Fruit fly (Drosophila melanogaster) whole organism: ENCODE data around the gene Dph4.

Experiments used
- CG8478 ChIP-seq: fragments of >200 bp; optimal IDR thresholded peaks from 2 replicates; lab custom pipeline; 2018; ENCODE audit warnings: inconsistent platforms
- Dll ChIP-seq: fragments of >200 bp; optimal IDR thresholded peaks from 2 replicates; lab custom pipeline; 2017
- EcR ChIP-seq, 2 experiments: fragments of >200 bp; optimal IDR thresholded peaks; 2 replicates each; lab custom pipeline; 2017; ENCODE audit warnings: missing biosample characterization in 2 of 2, missing genetic modification characterization in 2 of 2, missing genetic modification reagents in 2 of 2
- pan ChIP-seq: fragments of >200 bp; optimal IDR thresholded peaks from 2 replicates; lab custom pipeline; 2017
- usp ChIP-seq: fragments of >200 bp; optimal IDR thresholded peaks from 2 replicates; lab custom pipeline; 2017; ENCODE audit warnings: missing biosample characterization, missing genetic modification characterization, mixed read lengths

- no peak for TF ChIP-seq CG8478 (lab: Kevin White, UChicago)
- TF ChIP-seq pan (lab: Kevin White, UChicago): no peak
- TF ChIP-seq usp (GFP tag; lab: Kevin White, UChicago): no peak
- TF ChIP-seq EcR (GFP tag; optimal IDR thresholded peaks at IDR 0.05; lab: Kevin White, UChicago): no peak
- TF ChIP-seq Dll (lab: Kevin White, UChicago): no peak
Measured at dm6 chr3R:5594878-5595277, 29.0 kb downstream of the Dph4 start.
